Worm (Caenorhabditis elegans): Measurements from ENCODE around the gene C05D9.7.

The C05D9.7 gene

ce11 chrX:1068986-1069385, 50.2 kb downstream of the C05D9.7 start, which contains the start of gene mksr-1:
TSS of gene mksr-1 (minus strand) at chrX:1069129.
- TF ChIP-seq ceh-28 (tag; optimal IDR thresholded peaks at IDR 0.05): no peak
- TF ChIP-seq ZK546.5 (tag; optimal IDR thresholded peaks at IDR 0.05): no peak
- no peak for TF ChIP-seq mdl-1 (tag; optimal IDR thresholded peaks at IDR 0.05)
- no peak for TF ChIP-seq ceh-16 (tag; optimal IDR thresholded peaks at IDR 0.05)
- TF ChIP-seq nhr-12 (tag; optimal IDR thresholded peaks at IDR 0.05): no peak
- no peak for TF ChIP-seq nhr-67 (tag; optimal IDR thresholded peaks at IDR 0.05)
- TF ChIP-seq sea-2 (GFP tag; optimal IDR thresholded peaks at IDR 0.05): no peak
- no peak for TF ChIP-seq nfya-1 (tag; optimal IDR thresholded peaks at IDR 0.05; ENCODE audit: insufficient read depth)
- TF ChIP-seq jun-1 (tag; optimal IDR thresholded peaks at IDR 0.05): no peak
- TF ChIP-seq elt-1 (tag; optimal IDR thresholded peaks at IDR 0.05): no peak
- TF ChIP-seq ztf-11 (tag; optimal IDR thresholded peaks at IDR 0.05): no peak
- TF ChIP-seq skn-1 (tag; optimal IDR thresholded peaks at IDR 0.05): no peak
- TF ChIP-seq elt-3 (tag; optimal IDR thresholded peaks at IDR 0.05): no peak
- TF ChIP-seq fos-1 (tag; optimal IDR thresholded peaks at IDR 0.05): no peak
- TF ChIP-seq lin-39 (tag; optimal IDR thresholded peaks at IDR 0.05): no peak
- TF ChIP-seq zag-1 (tag; optimal IDR thresholded peaks at IDR 0.05): no peak
- TF ChIP-seq ztf-4 (tag; optimal IDR thresholded peaks at IDR 0.05): no peak
- TF ChIP-seq nhr-25 (tag; optimal IDR thresholded peaks at IDR 0.05): no peak
- TF ChIP-seq pqm-1 (tag; optimal IDR thresholded peaks at IDR 0.05): no peak
- TF ChIP-seq fkh-2 (tag; optimal IDR thresholded peaks at IDR 0.05): no peak
